Worm (Caenorhabditis elegans) whole organism, L4/young adult: ENCODE measurements around the gene W04G3.10.

Source experiments
- W03F9.2 ChIP-seq: fragments of 150-350 bp; optimal IDR thresholded peaks from 2 replicates; lab custom pipeline; 2014; ENCODE audit warnings: missing biosample characterization, missing genetic modification characterization
- dao-5 ChIP-seq: sonication (generic microtip); optimal IDR thresholded peaks from 2 replicates; lab custom pipeline; 2016; ENCODE audit warnings: missing genotype, missing genetic modification characterization, moderate library complexity, missing compliant biosample characterization
- him-1 ChIP-seq: sonication (generic microtip); optimal IDR thresholded peaks from 2 replicates; lab custom pipeline; 2016; ENCODE audit warnings: missing genotype, missing genetic modification reagents, missing genetic modification characterization, missing compliant biosample characterization

Gene W04G3.10

ce11 chrX:11060940-11061339 is 17.1 kb downstream of the W04G3.10 start:
- no peak for TF ChIP-seq W03F9.2 (tag; lab: Kevin White, UChicago)
- no peak for TF ChIP-seq dao-5
- TF ChIP-seq him-1 (tag; lab: Kevin White, UChicago): no peak

DNA sequence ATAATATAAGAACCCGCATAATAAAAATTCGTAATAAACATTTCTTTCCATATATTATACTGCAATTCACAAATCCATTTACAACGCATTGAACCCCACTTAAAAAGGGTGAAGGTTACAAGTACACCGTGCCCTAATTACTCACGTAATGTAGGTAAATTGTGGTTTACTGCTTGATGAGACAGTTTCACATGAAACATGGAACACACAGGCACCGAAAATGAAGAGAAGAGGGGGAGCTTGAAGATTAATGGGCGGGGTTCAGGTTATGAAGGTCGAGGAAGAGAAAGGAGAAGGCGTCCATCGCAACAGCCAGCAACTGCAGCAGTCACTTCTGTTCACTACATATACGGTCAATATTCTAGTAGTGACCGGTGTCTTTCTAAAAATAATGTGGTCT is 18.3 kb downstream of the W04G3.10 start, which contains the start of gene lpr-6:
TSS of gene lpr-6 (plus strand) at position 251 of the 400 bp plus-strand sequence.
- no peak for TF ChIP-seq W03F9.2 (tag; lab: Kevin White, UChicago)
- no peak for TF ChIP-seq him-1 (tag; lab: Kevin White, UChicago)
- TF ChIP-seq dao-5: no peak

DNA sequence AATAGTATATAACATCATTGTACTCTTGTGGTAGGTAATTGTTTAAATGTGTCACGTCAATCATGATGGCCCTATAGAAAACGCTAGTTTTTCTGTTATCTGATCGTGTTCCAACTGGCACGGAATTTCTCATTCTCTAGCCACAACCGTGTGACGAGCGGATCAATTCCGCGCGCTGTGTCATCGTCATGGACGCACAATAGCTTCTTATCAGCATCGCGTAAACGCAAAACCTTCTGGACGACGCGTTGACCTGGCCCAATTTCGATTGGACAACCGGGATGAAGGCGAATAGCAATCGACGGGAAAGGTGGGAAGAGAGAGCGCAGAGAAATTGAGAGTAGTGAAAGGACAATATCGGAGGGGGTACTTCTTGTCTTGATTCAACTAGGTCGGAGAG is 21.0 kb downstream of the W04G3.10 start, which contains the start of gene lpr-3:
TSS of gene lpr-3 (plus strand) at position 374 of the 400 bp plus-strand sequence.
- TF ChIP-seq him-1 (tag; lab: Kevin White, UChicago) (no peak), W03F9.2 (tag; lab: Kevin White, UChicago) (no peak), dao-5 (no peak)

- no peak for TF ChIP-seq W03F9.2 (tag; lab: Kevin White, UChicago)
- no peak for TF ChIP-seq dao-5
- no peak for TF ChIP-seq him-1 (tag; lab: Kevin White, UChicago)
Observed at ce11 chrX:11053615-11054014, 24.4 kb downstream of the W04G3.10 start, which contains the start of gene C09F12.2. TSS of gene C09F12.2 (plus strand) at chrX:11053915.

DNA sequence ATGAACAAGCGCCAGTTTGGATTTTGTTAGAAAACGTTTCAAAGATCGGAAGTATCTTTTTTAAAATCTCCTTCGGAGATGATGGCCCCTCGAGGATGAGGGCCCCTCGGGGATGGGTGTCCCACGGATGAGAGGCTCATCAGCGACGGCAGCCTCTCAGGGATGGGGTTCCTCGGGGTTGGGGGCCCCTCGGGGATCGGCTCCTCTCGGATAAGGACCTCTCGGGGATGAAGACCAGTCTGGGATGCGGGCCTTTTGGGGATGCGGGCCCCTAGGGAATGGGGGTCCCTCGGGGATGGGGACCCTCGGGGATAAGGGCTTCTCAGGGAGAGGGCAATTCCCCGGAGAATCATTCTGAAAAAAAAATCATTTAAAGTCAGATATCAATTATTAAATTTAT is 27.7 kb downstream of the W04G3.10 start:
- TF ChIP-seq dao-5 (no peak), him-1 (tag; lab: Kevin White, UChicago) (no peak), W03F9.2 (tag; lab: Kevin White, UChicago) (no peak)

ce11 chrX:11047183-11047582 is 30.9 kb downstream of the W04G3.10 start, which contains the start of gene clc-1:
TSS of gene clc-1 (plus strand) at chrX:11047446.
- TF ChIP-seq W03F9.2 (tag; lab: Kevin White, UChicago) (no peak), dao-5 (no peak), him-1 (tag; lab: Kevin White, UChicago) (no peak)

DNA sequence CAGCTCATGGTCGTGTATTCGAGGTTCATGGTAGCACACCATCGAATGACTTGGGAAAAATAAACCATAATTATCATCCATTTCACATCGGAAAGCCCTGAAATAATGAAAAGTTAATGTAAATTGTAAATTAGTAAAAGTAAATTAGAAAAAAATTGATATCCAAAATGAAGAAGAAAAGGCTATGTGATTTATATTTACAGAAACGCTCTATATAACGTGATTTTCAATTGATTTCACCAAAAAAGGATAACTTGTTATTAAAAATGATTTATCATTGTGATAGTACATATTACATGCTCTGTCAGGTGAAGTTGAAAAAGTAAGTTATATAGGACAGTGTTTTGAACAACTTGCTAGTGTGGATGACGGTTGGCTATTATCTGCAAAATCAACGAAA is 35.3 kb downstream of the W04G3.10 start, which contains the start of gene C09F12.3:
TSS of gene C09F12.3 (minus strand) at position 101 of the 400 bp plus-strand sequence.
- no peak for TF ChIP-seq W03F9.2 (tag; lab: Kevin White, UChicago)
- no peak for TF ChIP-seq him-1 (tag; lab: Kevin White, UChicago)
- no peak for TF ChIP-seq dao-5

DNA sequence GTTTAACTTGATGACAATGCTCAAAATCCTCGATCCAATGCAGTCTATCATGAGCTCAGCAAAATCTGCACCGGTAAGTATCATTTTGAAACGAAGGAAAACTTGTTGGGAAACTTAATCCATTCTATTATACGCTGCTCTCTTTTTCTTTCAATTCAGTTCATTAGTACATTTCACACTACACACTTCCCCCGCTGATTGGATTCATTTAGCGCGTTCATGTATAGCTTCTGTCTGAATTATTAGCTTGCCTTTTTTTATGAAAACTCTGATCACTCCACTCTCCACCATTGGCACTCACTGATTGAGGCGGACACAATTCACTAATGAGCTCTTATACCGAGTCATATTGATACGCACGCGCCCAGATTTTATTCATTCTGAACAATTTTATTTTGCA is 39.8 kb downstream of the W04G3.10 start:
- TF ChIP-seq W03F9.2 (tag; lab: Kevin White, UChicago): no peak
- TF ChIP-seq dao-5: no peak
- TF ChIP-seq him-1 (tag; lab: Kevin White, UChicago): no peak

DNA sequence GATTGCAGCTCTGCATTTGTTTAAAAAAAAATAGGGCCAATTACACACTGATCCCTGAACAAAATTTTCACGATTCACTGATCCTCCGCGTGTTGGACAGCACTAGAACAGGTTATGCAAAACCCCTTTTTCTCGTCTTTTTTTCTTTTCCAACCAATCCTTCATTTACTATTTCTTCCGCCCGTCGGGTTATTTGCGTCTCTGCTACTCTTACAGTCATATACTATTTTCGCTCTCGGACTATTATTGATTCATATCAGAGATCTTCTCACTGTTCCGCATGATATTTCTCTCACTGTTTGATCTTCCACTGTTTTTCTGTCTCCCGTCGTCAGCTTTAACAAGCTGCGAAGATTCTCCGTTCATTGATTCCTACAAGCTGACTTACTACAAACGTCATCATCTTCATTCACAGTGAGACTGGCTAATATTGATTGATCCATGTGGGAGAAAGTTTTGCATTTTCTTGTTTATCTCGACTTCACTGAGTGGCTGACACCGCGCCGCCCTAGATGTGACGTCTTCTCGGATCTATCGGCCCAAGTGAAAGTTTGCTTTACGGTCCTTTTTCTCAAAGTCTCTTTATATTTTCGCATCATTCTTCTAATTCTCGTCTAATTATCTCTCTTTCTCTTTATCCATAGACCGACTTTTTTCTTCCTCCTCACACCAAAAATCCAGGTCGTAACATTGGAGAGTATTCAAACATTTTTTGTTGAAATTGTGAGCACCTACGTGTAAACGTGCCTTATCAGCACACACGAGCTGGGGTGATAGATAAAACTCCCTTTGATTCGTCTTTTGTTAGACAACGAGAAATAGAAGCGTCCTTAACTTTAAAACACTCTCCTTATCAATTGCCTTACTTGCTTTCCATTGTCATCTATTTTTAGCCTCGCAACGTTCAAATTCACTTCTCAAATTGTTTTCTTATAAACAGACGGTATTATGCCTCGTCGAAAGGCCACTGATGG is 41.6 kb downstream of the W04G3.10 start:
- TF ChIP-seq dao-5 (no peak), him-1 (tag; lab: Kevin White, UChicago) (no peak), W03F9.2 (tag; lab: Kevin White, UChicago) (no peak)

DNA sequence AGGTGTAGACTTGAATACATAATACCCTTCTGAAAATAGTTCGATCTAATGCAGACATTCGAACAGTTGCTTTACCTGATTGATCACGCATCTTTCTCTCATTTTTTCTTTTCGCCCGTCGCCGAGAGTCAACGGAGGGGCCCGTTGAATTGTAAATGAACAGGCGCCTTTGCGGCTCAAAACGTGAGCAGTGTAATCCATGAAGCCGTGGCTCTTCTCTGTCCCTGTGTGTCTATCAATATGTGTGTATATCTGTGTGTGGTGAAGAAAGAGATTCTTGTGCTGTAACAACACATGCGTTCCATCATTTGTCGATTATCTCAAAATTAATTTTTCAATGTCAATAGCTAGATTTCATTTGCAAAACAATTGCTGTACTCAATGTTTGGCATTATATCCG is 42.5 kb downstream of the W04G3.10 start:
- TF ChIP-seq W03F9.2 (tag; lab: Kevin White, UChicago): no peak

ce11 chrX:11034430-11035117 is 43.5 kb downstream of the W04G3.10 start:
- TF ChIP-seq him-1 (tag; lab: Kevin White, UChicago) (peak; percentile 54), W03F9.2 (tag; lab: Kevin White, UChicago) (no peak)

DNA sequence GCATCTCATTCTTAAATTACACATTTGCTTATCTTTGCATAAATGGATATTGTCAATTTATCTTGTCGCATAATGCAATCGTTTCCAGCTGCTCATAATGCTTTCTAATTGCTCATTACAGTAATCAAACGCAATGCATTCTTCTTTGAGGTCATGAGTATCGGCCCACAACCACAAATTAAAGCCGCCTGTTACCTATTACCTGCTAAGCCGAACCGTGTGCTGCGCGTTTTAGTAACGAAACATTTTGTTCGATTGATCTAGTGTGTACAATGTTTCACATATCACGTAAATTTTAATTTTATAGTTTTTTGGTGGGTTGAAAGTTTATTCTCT is 44.1 kb downstream of the W04G3.10 start:
- TF ChIP-seq W03F9.2 (tag; lab: Kevin White, UChicago) (no peak), dao-5 (no peak), him-1 (tag; lab: Kevin White, UChicago) (no peak)

- TF ChIP-seq him-1 (tag; lab: Kevin White, UChicago): no peak
- no peak for TF ChIP-seq W03F9.2 (tag; lab: Kevin White, UChicago)
- TF ChIP-seq dao-5: no peak
Observed at ce11 chrX:11033128-11033951, 44.7 kb downstream of the W04G3.10 start.
